Fruit fly (Drosophila melanogaster) S2 (cell line): Measurements from ENCODE around the gene CG3345.

ENCODE experiments used
- CG8478 ChIP-seq: fragments of >200 bp; optimal IDR thresholded peaks from 2 replicates; lab custom pipeline; 2018
- CTCF ChIP-seq, 2 experiments: fragments of >200 bp; optimal IDR thresholded peaks; 2 replicates each; lab custom pipeline; 2018

Gene CG3345

DNA sequence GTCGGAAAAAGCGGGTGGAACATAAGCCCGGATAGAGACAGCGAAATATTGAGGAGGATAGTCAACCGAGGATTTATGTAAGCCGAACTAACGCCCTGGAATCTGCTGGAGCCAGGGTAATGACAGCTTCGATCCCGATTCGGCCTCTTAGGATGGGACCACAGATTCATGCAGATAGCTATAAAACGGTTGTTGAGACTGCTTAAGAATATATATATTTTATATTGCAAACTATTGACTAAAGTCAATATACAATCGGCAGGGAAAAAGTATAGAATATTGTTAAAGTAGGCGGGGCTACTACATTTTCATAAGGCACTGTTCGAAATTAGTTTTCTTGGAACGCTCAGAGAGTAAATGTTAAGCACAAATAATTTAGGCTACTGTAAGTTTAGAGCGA is at the start of gene CG3345:
CG3345 (plus strand) TSS at position 301 of the 400 bp plus-strand sequence.
- no peak for TF ChIP-seq CG8478 (lab: Kevin White, UChicago)
- no peak for TF ChIP-seq CTCF (optimal IDR thresholded peaks at IDR 0.05; lab: Kevin White, UChicago)

DNA sequence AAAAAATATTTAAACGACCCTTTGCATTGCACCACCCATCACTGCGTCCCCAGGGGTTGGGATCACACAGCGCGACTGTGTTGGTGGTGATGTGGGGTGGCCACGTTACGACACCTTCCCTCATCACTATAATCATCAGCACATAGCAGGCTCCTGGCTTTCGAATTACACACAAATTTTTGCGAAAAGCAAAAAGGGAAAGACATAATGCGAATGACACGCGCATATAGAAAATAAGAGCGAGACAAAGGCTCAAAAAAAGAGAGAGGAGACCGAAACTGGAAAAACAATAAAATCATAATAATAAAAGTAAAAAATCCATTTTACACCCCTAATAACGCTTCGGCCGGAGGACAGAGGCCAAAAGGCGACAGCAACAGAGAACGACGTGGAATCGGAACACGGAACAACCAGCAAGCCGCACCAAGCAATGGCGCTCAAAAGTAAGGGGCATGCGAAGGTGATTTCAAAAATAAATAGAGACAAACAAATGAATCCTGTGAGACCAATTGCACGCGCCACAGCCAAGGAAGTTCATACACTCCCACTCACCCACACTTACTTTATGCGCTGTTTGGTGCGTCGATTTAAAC is 49.4 kb upstream of the CG3345 start:
- TF ChIP-seq CTCF (optimal IDR thresholded peaks at IDR 0.05; lab: Kevin White, UChicago) (no peak), CG8478 (lab: Kevin White, UChicago) (no peak)

DNA sequence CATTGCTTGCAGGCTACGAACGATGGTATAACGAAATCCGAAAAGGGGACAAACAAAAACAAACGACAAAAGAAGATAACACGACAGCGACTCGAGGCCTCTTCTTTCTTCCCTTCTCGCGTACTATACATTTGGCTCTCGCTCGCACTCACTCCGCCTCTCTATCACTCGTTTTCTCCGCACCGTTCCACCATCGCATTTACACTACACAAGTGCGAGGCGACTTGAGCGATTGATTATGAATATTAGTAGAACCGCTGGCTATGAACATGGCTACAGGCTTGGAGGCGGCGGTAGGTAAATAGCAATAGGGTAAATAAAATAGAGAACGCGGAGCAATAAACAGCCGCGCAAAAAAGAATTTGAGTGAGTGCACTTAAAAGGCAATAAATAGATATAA is 48.4 kb upstream of the CG3345 start:
- TF ChIP-seq CG8478 (lab: Kevin White, UChicago) (no peak), CTCF (optimal IDR thresholded peaks at IDR 0.05; lab: Kevin White, UChicago) (no peak)

DNA sequence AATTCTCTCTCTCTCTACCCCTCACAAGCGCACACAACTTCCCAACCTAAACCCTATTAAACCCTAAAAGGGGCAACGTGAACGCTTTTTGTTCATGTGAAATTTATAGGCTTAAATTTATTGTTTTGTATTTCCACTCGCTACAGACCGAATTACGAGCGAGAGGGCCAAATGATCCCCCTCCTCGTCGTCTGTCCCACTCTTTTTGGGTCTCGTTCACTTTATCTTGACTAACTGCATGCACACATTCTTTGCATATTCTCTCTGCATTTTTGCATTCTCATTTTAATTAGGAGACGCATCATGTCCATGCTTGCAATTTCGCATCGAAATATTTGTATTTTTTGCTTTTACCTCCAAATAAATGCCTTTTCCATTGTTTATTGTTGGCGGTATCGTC is 47.7 kb upstream of the CG3345 start:
- TF ChIP-seq CTCF (optimal IDR thresholded peaks at IDR 0.05; lab: Kevin White, UChicago): no peak
- no peak for TF ChIP-seq CG8478 (lab: Kevin White, UChicago)

DNA sequence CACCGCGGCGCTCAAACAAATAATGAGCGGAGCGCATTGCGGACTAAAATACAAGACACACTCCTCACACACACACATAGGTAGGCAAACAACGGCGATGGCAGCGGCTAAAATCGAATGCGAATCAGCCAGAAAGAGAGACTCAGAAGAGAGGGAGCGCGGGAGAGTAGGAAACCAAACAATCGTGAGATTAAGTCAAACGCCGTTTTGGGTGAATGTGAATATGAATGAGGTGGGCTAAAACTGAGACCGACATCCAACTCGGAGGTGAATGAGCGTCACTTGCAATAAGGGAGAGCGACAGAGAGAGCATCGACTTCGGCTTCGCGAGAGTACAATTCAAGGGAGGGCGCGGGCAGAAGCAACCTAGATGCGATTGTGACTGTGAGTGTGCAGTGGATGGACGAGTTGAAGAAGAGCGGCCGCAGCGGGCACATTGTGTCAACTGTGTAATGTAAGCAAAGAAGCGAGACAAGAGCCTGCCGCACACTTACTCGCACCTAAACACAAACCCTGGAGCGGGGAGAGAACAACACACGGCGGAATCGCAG is 46.9 kb upstream of the CG3345 start:
- TF ChIP-seq CG8478 (lab: Kevin White, UChicago) (no peak), CTCF (optimal IDR thresholded peaks at IDR 0.05; lab: Kevin White, UChicago) (no peak)

DNA sequence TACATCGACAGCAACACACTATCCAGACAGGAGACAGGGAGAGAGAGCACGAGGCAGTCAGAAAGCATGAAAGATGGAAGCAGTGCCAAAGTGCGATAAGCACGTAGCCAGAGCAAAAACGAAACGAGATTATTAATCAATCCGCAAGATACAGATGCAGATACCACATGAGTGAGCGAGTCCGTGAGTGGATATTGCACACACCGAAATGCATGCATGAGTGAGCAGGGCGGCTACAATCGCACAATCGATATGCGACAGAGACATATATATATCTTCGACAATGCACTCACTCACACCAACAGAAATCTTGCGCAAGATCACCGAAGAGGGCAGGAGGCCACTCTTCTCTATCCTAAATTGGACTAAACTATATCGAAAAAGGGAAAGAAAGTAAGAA is 46.0 kb upstream of the CG3345 start:
- TF ChIP-seq CTCF (optimal IDR thresholded peaks at IDR 0.05; lab: Kevin White, UChicago): no peak
- no peak for TF ChIP-seq CG8478 (lab: Kevin White, UChicago)

DNA sequence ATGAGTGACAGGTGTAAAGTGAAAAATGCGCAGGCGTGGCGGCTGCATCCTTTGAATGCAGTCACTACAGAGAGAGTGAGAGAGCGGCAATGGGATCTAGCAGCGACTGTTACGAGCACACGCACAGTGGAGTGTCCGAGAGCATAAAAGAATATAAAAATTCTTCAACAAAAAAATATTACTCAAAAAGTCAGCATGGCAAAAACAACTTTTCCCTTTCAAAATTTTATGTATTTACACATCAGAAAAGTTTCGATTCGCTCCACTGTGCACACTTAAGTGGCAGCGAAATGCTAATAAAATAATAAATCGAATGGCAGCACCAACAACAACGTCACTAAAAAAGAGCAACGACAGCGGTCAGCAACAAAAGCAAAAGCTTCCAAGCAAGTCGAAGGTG is 45.5 kb upstream of the CG3345 start:
- TF ChIP-seq CG8478 (lab: Kevin White, UChicago): no peak

DNA sequence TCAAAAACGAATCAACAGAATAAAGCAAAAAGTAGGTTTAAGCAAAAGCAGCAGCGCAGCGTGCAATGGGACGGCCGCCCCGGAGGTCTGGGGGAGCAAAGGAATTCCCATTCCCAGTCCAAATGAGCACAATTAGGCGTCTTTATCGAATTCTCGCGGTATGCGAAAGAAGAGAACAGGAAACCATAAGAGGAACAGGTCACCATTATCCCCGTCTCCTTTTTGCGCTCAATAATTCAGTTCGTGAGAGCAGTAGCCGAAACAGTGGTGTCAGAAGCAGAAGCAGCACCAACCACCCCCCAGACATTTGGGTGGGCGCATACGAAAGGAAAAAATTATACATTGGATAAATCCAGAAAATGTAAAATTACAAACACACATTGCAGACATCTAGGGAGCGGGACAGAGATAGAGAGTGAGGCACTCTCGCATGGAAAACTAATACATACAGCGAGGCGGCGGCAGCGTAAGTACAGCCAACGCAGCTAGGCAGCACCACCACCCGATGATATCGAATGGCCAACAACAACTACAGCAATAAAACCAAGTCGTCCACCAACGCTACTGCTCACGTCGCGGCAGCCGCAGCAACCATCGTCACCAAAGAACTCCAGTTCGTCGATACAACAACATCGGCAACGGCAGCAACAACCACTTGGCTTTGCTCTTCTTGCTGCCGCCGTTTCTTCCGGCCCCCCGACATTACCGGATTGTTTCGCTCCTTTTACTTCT is 44.9 kb upstream of the CG3345 start:
- no peak for TF ChIP-seq CG8478 (lab: Kevin White, UChicago)
- no peak for TF ChIP-seq CTCF (optimal IDR thresholded peaks at IDR 0.05; lab: Kevin White, UChicago)

DNA sequence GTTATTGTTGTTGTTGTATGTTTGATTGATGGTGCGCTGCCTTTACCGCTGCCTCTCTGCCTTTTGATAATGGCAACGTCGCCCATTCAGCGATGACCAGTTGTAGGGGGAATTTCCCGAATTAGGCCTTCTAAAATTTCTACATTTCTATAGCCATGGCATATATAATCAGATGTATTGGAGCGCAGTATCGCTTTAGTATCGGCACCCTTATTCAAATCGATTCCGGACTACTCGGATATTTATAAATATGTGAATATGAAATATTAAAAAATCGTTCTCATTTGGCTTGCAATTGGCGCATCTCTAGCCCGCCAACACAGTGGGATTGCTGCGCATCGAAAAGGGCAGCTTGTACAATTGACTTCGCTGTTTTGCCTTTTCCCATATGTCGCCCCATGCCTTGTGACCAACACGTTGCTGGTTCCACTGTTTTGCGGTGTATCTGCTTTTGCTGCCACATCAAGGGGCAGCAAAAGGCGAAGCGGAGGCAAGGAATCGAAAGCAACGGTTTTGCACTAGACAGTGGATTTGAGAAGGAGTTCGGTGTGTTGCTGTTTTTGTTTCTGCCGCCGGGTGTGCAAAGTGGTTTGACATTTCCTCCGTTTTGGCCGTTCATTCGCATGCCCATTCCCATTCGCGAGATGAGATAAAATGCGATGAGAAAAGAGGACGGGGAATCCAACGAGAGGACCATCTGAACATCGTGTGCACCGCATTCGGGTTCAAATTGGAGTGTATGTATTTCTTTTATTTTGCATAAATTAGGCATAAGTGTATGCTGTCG is 44.1 kb upstream of the CG3345 start:
- no peak for TF ChIP-seq CTCF (optimal IDR thresholded peaks at IDR 0.05; lab: Kevin White, UChicago)
- TF ChIP-seq CG8478 (lab: Kevin White, UChicago): no peak

DNA sequence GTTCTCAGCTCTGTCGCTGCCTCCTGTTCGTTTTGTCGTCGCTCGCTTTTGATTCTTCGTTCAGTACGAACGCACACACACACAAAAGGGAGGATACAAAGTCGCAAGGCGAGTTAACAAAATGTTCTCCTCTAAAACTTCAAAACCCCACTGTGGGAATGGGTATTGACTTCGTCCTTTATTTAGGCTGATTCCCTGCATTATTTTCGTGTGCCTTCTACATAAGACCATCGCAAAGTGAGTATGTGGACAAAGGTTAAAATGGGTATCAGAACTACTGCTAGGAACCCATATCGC is 43.6 kb upstream of the CG3345 start:
- no peak for TF ChIP-seq CG8478 (lab: Kevin White, UChicago)
- TF ChIP-seq CTCF (optimal IDR thresholded peaks at IDR 0.05; lab: Kevin White, UChicago): no peak

DNA sequence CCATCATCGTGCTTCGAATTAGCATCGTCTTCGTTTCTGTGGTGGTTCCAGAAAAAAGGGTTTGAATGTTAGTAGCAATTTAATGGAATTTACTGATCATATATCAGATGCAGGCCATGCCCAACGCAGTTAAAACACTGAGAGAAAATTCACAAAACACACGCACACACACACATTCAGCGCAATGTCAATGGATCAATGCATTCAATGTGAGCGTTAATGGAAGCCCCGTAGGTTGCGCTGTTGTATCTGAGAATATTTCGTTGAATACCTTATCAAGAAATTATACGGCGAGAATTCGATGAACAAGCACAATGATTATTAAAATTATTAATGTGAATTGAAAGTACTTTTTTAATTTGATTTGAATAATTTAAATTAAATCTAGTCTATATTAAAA is 40.6 kb upstream of the CG3345 start:
- TF ChIP-seq CTCF (optimal IDR thresholded peaks at IDR 0.05; lab: Kevin White, UChicago) (no peak), CG8478 (lab: Kevin White, UChicago) (no peak)

DNA sequence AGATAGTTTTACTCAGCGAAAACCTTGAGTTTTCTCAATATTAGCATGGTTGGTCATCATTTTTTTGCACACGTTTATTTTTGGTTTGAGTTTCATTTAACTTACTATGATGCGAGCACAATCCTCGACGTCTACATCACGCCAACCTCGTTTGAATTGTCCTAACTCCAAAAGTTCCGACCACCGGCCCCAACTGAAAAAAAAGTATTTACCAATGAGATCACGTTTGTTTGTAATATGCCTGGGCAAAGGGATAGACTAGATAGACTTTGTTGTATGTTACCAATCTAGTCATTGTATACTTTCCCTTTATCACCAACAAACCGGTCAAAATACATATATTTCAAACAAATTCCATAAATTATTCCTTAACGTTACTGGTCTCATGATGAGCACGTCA is 36.7 kb upstream of the CG3345 start, which contains the start of gene CG13693:
CG13693 (plus strand) TSS at position 301 of the 400 bp plus-strand sequence.
- TF ChIP-seq CTCF (optimal IDR thresholded peaks at IDR 0.05; lab: Kevin White, UChicago) (no peak), CG8478 (lab: Kevin White, UChicago) (no peak)

DNA sequence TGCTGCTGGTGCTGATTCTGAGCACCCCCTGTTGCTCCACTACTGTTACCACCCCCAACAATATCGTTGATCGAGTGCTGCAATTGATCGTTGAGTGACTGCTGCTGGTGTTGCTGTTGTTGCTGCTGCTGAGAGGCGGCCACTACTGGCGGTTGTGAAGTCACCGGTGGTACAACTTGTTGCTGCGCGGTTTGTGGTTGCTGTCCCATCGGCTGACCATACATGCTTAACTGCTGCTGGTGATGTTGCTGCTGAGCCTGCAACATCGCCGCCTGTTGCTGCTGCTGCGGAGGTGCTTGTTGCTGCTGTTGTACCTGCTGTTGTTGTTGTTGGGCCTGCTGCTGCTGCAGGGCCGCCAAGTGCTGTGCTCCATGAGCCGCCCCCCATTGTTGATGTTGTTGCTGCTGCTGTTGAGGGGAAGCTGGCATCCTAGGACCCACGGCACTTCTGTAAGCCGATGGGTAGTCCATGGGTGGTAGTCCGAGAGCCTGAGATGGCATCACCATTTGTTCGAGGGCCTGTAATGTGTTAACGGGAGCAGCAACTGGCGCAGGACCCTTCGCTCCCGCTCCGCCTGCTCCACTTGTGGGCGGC is 28.6 kb upstream of the CG3345 start:
- TF ChIP-seq CG8478 (lab: Kevin White, UChicago): no peak
- no peak for TF ChIP-seq CTCF (optimal IDR thresholded peaks at IDR 0.05; lab: Kevin White, UChicago)

DNA sequence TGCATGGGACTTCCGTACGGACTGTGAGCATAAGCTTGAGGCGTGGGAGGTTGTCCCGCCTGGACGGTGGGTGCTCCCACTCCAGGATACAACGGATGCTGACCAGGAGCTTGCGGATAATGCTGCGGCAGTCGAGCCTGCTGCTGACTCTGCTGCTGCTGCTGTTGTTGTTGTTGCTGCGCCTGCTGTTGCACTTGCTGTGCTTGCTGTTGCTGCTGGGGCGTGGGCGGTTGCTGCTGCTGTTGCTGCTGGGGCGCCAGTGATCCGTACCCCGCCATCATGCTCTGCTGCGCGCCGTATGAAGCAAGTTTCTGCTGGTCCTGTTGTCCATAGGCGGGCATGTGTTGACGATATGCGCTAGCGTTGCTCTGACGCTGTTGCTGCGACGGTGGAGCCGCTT is 27.5 kb upstream of the CG3345 start:
- no peak for TF ChIP-seq CG8478 (lab: Kevin White, UChicago)
- TF ChIP-seq CTCF (optimal IDR thresholded peaks at IDR 0.05; lab: Kevin White, UChicago): no peak

DNA sequence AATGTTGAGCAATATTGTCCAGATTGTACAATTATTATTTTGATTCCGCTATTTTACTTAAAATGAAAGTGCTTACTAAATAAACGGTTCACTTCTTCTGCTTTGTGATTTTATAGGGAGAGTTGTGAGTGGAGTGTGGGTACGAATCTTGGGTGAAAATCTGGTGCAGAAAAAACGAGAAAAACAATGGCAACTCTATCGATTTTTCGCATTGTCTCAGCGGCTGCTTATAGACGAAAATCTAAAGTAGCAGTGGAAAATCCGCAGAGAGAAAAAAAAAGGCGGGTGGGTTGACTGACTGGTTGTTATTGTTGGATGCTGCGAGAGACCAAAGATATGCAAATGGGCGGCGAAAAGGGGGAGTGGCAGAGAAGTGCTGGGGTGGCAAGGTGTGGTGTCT is 25.8 kb upstream of the CG3345 start:
- TF ChIP-seq CG8478 (lab: Kevin White, UChicago): no peak
- no peak for TF ChIP-seq CTCF (optimal IDR thresholded peaks at IDR 0.05; lab: Kevin White, UChicago)
